Worm (Caenorhabditis elegans) whole organism, L2 larva: ENCODE data around the gene K06H7.8.

ENCODE experiments used
- egl-27 ChIP-seq: sonication (generic microtip); optimal IDR thresholded peaks from 3 replicates; lab custom pipeline; 2017; ENCODE audit warnings: missing biosample characterization, missing genetic modification reagents, missing genetic modification characterization
- elt-3 ChIP-seq: sonication (generic microtip); optimal IDR thresholded peaks from 2 replicates; lab custom pipeline; 2017; ENCODE audit warnings: missing biosample characterization, missing genetic modification characterization
- lin-13 ChIP-seq: fragments of 150-350 bp; optimal IDR thresholded peaks from 2 replicates; lab custom pipeline; 2014; ENCODE audit warnings: missing biosample characterization, missing genetic modification reagents, missing genetic modification characterization
- lin-39 ChIP-seq: fragments of 150-350 bp; optimal IDR thresholded peaks from 2 replicates; lab custom pipeline; 2014; ENCODE audit warnings: missing biosample characterization, missing genetic modification reagents, missing genetic modification characterization
- mdl-1 ChIP-seq, 2 experiments: fragments of 150-350 bp in 1 of 2; sonication (generic microtip) in 1 of 2; optimal IDR thresholded peaks; 2 replicates each; lab custom pipeline; 2017; ENCODE audit warnings: missing biosample characterization in 2 of 2, missing genetic modification characterization in 2 of 2
- nhr-10 ChIP-seq: sonication (generic microtip); optimal IDR thresholded peaks from 2 replicates; lab custom pipeline; 2017; ENCODE audit warnings: missing biosample characterization, missing genetic modification characterization
- nhr-23 ChIP-seq: fragments of 150-350 bp; optimal IDR thresholded peaks from 2 replicates; lab custom pipeline; 2014; ENCODE audit warnings: missing biosample characterization, missing genetic modification reagents, missing genetic modification characterization
- zag-1 ChIP-seq: fragments of 150-350 bp; optimal IDR thresholded peaks from 2 replicates; lab custom pipeline; 2014; ENCODE audit warnings: missing biosample characterization, missing genetic modification characterization
- ztf-1 ChIP-seq: fragments of 200-800 bp; sonication (Bioruptor generic); conservative IDR thresholded peaks from 2 replicates; pipeline ENCODE4 v1.3.6; 2022; ENCODE audit warnings: missing genetic modification characterization, missing compliant biosample characterization
- ztf-11 ChIP-seq: sonication (generic microtip); optimal IDR thresholded peaks from 2 replicates; lab custom pipeline; 2017; ENCODE audit warnings: missing biosample characterization, missing genetic modification characterization
- ztf-4 ChIP-seq: fragments of 150-350 bp; optimal IDR thresholded peaks from 2 replicates; lab custom pipeline; 2014; ENCODE audit warnings: missing biosample characterization, missing genetic modification characterization

- peak; percentile 40 for TF ChIP-seq ztf-4
- TF ChIP-seq elt-3: no peak
- peak; percentile 36 for TF ChIP-seq lin-13 (GFP tag; lab: Kevin White, UChicago)
- TF ChIP-seq egl-27 (tag; lab: Kevin White, UChicago): peak; percentile 53
- no peak for TF ChIP-seq nhr-10 (tag; lab: Kevin White, UChicago)
- TF ChIP-seq ztf-11 (tag; lab: Kevin White, UChicago): no peak
- TF ChIP-seq lin-39 (tag; lab: Kevin White, UChicago): no peak
- no peak for TF ChIP-seq nhr-23
- no peak for TF ChIP-seq ztf-1 (GFP tag; lab: Robert Waterston, UW)
- no peak for TF ChIP-seq zag-1 (tag; lab: Kevin White, UChicago)
- TF ChIP-seq mdl-1 (tag; optimal IDR thresholded peaks at IDR 0.05; lab: Kevin White, UChicago): no peak
Measured at ce11 chrIII:8125234-8125633, 27.2 kb upstream of the K06H7.8 start.
